Worm (Caenorhabditis elegans): ENCODE data around the gene nft-1.
"Not testable (repeated sequence)": the region's sequence is repeated elsewhere in the genome, so short reads cannot be mapped to it uniquely, and the experiment has no call there.

Gene nft-1

DNA sequence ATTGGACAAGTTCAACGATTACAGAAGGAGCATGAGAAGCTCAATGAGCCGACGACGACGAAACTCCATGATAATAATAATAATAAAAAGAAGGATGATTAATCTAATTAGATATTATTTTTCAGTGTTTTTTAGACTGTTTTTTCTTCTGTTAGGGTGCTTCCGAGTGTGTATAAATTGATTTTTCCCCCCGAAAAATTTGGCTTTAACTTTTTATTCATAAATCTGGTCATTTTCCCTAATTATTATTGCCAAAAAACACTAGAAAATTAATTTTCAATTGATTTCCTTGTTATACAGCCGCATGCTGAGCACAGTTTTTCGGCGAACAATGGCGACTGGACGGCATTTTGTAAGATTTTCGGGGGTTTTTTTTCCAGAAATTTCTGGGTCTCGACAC is at the start of gene nft-1:
TSS of gene nft-1 (plus strand) at position 301 of the 400 bp plus-strand sequence.
- no peak for TF ChIP-seq ztf-1 (GFP tag; conservative IDR thresholded peaks at IDR 0.05)
- TF ChIP-seq crh-2 (tag; optimal IDR thresholded peaks at IDR 0.05), result no peak
- no peak for TF ChIP-seq nhr-23 (tag; optimal IDR thresholded peaks at IDR 0.05)
- TF ChIP-seq unc-39 (tag; optimal IDR thresholded peaks at IDR 0.05), result no peak
- no peak for TF ChIP-seq nhr-77 (tag; optimal IDR thresholded peaks at IDR 0.05)
- TF ChIP-seq ceh-82 (tag; optimal IDR thresholded peaks at IDR 0.05), result no peak
- no peak for TF ChIP-seq alr-1 (tag; optimal IDR thresholded peaks at IDR 0.05)
- TF ChIP-seq C34F6.9 (tag; optimal IDR thresholded peaks at IDR 0.05), result no peak
- no peak for TF ChIP-seq sem-4 (tag; optimal IDR thresholded peaks at IDR 0.05)
- no peak for TF ChIP-seq ceh-16 (tag; optimal IDR thresholded peaks at IDR 0.05)

DNA sequence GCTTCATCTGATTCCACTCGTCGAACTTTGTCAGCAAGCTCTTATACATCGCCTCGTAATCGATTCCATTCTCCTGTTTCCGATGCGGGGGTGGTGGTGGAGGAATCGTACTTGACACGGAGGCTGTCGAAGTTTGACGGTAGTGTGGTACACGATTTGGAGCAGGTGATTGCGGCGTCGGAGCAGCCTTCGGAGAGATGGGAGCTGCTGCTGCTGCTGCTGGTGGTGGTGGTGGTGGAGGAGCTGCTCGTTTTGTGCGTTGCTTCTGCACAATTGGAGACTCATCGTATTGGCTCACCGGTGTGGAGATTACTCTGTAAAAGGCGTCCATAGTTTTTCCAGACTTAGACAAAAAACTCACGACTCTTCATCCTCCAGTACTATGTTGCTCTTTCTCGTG is 49.4 kb upstream of the nft-1 start:
- TF ChIP-seq aly-2 (tag; optimal IDR thresholded peaks at IDR 0.05) (no peak), zag-1 (tag; optimal IDR thresholded peaks at IDR 0.05) (no peak), lin-11 (tag; optimal IDR thresholded peaks at IDR 0.05) (no peak), blmp-1 (tag; optimal IDR thresholded peaks at IDR 0.05; ENCODE audit: insufficient read depth) (no peak), nhr-23 (tag; optimal IDR thresholded peaks at IDR 0.05) (no peak), lsy-2 (tag; optimal IDR thresholded peaks at IDR 0.05) (no peak), crh-2 (tag; optimal IDR thresholded peaks at IDR 0.05) (no peak)

DNA sequence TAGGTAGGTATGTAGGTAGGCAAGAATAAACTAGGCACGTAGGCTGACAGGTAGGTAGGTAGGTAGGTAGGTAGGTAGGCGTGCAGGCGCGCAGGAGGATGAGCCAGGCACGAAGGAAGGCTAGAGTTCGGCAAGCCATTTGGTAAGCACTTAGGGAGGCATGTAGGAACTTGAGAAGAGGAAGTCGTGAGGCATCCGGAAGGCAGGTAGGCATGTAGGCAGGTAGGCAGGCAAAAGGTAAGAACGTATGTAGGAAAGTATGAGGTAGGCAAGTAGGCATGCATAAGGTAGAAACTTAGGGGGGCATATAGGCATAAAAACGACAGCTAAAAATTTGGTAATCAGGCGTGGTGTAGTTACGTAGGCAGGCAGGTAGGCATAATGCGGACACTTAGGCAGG is 47.6 kb upstream of the nft-1 start:
- TF ChIP-seq nhr-6 (tag; optimal IDR thresholded peaks at IDR 0.05), result no peak
- no peak for TF ChIP-seq Y55F3AM.14 (GFP tag; optimal IDR thresholded peaks at IDR 0.05)
- no peak for TF ChIP-seq elt-1 (tag; optimal IDR thresholded peaks at IDR 0.05)
- no peak for TF ChIP-seq nhr-129 (tag; optimal IDR thresholded peaks at IDR 0.05)
- no peak for TF ChIP-seq nhr-237 (tag; optimal IDR thresholded peaks at IDR 0.05)
- TF ChIP-seq mdl-1 (tag; optimal IDR thresholded peaks at IDR 0.05), result no peak
- no peak for TF ChIP-seq elt-3 (tag; optimal IDR thresholded peaks at IDR 0.05)
- TF ChIP-seq ztf-1 (GFP tag; conservative IDR thresholded peaks at IDR 0.05), result no peak
- no peak for TF ChIP-seq nhr-12 (tag; optimal IDR thresholded peaks at IDR 0.05)
- no peak for TF ChIP-seq lin-13 (GFP tag; optimal IDR thresholded peaks at IDR 0.05)
- no peak for TF ChIP-seq unc-62 (GFP tag; optimal IDR thresholded peaks at IDR 0.05)

DNA sequence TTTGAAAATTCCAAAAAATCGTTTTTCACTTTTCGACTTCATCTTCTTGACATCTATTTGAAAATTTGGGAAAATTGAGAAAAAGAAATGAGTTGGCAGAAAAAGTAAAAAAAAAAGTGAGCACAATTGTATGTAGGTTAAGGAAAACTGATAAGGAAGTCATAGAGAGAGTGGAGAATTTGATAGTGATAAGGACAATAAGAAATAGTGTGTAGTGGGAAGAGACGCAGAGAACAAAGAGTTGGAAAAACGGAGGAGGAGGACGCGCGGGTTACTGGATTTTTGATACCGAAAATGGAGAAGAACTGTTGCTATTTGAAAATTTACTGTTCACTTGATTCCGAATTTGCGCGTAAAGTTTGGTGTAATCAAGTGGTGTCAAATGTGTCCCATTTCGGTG is 44.9 kb upstream of the nft-1 start, which contains the start of gene Y56A3A.6:
TSS of gene Y56A3A.6 (minus strand) at position 53 of the 400 bp plus-strand sequence.
- TF ChIP-seq F13H6.1 (tag; optimal IDR thresholded peaks at IDR 0.05) (no peak), alr-1 (tag; optimal IDR thresholded peaks at IDR 0.05) (no peak), skn-1 (tag; optimal IDR thresholded peaks at IDR 0.05) (no peak), nhr-21 (tag; optimal IDR thresholded peaks at IDR 0.05) (no peak), ZK546.5 (tag; optimal IDR thresholded peaks at IDR 0.05) (no peak), sem-4 (tag; optimal IDR thresholded peaks at IDR 0.05) (no peak), nhr-11 (tag; optimal IDR thresholded peaks at IDR 0.05) (no peak), ceh-16 (tag; optimal IDR thresholded peaks at IDR 0.05) (no peak), lsy-2 (tag; optimal IDR thresholded peaks at IDR 0.05) (no peak), crh-2 (tag; optimal IDR thresholded peaks at IDR 0.05) (peak; percentile 20), fos-1 (tag; optimal IDR thresholded peaks at IDR 0.05) (peak; percentile 18)

DNA sequence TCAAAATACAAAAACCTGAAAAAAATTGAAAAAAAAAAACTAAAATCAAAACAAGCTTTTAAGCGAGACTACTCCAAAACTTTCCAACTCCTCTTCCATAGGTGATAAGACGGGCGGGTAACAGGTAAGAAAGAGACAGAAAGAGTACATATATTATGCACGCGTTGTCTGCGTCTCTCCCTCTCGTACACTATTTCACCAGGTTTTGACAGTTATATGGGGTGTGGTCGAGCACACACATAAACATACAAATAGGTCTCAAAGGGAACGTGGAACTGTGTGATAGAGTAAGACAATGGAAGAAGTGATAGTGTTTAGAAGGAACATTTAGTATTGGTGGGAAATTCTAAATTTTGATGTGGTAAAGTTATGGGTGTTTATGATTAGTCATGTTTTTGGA is 42.1 kb upstream of the nft-1 start:
- TF ChIP-seq Y55F3AM.14 (GFP tag; optimal IDR thresholded peaks at IDR 0.05) (no peak), fos-1 (tag; optimal IDR thresholded peaks at IDR 0.05) (peak; percentile 40), R02D3.7 (tag; optimal IDR thresholded peaks at IDR 0.05) (no peak)

DNA sequence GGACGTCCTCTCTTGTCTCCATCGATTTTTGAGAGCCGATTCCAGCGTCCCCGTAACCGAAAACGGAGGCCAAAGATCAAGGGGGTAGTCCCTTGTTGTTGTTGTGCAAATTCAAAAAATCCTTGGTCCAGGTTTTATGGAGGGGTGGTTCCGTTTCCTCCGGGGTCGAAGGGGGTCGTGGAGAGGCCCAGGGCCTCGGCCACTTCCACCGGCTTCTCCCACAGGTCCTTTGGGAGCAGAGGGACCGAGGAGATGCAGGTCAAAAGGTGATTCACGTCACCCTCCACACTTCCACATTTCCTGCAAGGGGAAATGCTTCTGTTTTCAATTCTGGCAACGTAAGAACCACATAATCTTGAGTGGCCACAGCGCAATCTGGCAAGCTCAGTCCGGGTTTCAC is 40.0 kb upstream of the nft-1 start, which contains the start of gene fbxb-22:
TSS of gene fbxb-22 (minus strand) at position 61 of the 400 bp plus-strand sequence.
- TF ChIP-seq aly-2, elt-3, ceh-82 (tag; optimal IDR thresholded peaks at IDR 0.05): not testable (repeated sequence)

DNA sequence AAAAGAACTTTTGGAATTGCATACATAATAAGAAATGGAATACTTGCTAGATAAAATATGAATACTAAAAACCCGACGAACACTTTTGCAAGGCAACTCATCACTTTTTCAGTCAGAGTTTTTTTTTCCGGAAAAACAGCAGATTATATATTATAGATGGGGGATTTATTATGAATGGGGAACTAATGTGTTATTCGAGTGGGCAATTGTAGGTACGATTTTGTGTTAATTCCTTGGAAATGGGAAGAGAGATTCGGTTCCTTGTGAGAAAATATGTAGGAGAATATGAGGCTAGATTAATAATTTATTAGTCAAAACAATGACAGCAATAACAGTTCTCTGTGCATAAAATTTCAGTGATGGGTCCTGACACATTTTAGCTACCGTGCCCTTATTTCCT is 32.4 kb upstream of the nft-1 start, which contains the start of gene faah-5:
TSS of gene faah-5 (minus strand) at position 101 of the 400 bp plus-strand sequence.
- no peak for TF ChIP-seq nhr-77 (tag; optimal IDR thresholded peaks at IDR 0.05)
- TF ChIP-seq unc-62 (GFP tag; optimal IDR thresholded peaks at IDR 0.05), result no peak
- no peak for TF ChIP-seq nhr-6 (tag; optimal IDR thresholded peaks at IDR 0.05)
- TF ChIP-seq ceh-82 (tag; optimal IDR thresholded peaks at IDR 0.05), result no peak
- no peak for TF ChIP-seq fos-1 (tag; optimal IDR thresholded peaks at IDR 0.05)
- no peak for TF ChIP-seq blmp-1 (tag; optimal IDR thresholded peaks at IDR 0.05; ENCODE audit: insufficient read depth)
- no peak for TF ChIP-seq gmeb-1 (tag; optimal IDR thresholded peaks at IDR 0.05)
- no peak for TF ChIP-seq unc-39 (tag; optimal IDR thresholded peaks at IDR 0.05)
- no peak for TF ChIP-seq alr-1 (tag; optimal IDR thresholded peaks at IDR 0.05)
- no peak for TF ChIP-seq R02D3.7 (tag; optimal IDR thresholded peaks at IDR 0.05)
- no peak for TF ChIP-seq nhr-25 (tag; optimal IDR thresholded peaks at IDR 0.05)
- no peak for TF ChIP-seq nhr-21 (tag; optimal IDR thresholded peaks at IDR 0.05)
- no peak for TF ChIP-seq lin-11 (tag; optimal IDR thresholded peaks at IDR 0.05)
- no peak for TF ChIP-seq aly-2 (tag; optimal IDR thresholded peaks at IDR 0.05)
- no peak for TF ChIP-seq nhr-129 (tag; optimal IDR thresholded peaks at IDR 0.05)
- no peak for TF ChIP-seq F13H6.1 (tag; optimal IDR thresholded peaks at IDR 0.05)
- TF ChIP-seq lin-39 (tag; optimal IDR thresholded peaks at IDR 0.05), result no peak
- TF ChIP-seq ztf-4 (tag; optimal IDR thresholded peaks at IDR 0.05), result no peak
- TF ChIP-seq elt-1 (tag; optimal IDR thresholded peaks at IDR 0.05), result no peak
